Fruit fly (Drosophila melanogaster): ENCODE results near the gene Myt1.

- TF ChIP-seq Doc3 (GFP tag; IDR thresholded peaks at IDR 0.05; ENCODE audit: partially characterized antibody) (no peak), CG16779 (GFP tag; IDR thresholded peaks at IDR 0.05) (no peak), BtbVII (GFP tag; optimal IDR thresholded peaks at IDR 0.05) (no peak), CG11398 (GFP tag; optimal IDR thresholded peaks at IDR 0.05) (no peak), nerfin-2 (GFP tag; IDR thresholded peaks at IDR 0.05; ENCODE audit: partially characterized antibody) (no peak)
These were observed 9.1 kb downstream of the Myt1 start for dm6 chr3L:5770113-5770798.

Measured in whole organism, embryonic.